Worm (Caenorhabditis elegans) whole organism, L2 larva: ENCODE measurements around the gene B0545.4.

ENCODE experiments used
- C34F6.9 ChIP-seq: fragments of 150-350 bp; optimal IDR thresholded peaks from 2 replicates; lab custom pipeline; 2014; ENCODE audit warnings: missing biosample characterization, missing genetic modification characterization
- F13H6.1 ChIP-seq: sonication (generic microtip); optimal IDR thresholded peaks from 2 replicates; lab custom pipeline; 2016; ENCODE audit warnings: missing genetic modification characterization, missing compliant biosample characterization
- R02D3.7 ChIP-seq: fragments of 150-350 bp; optimal IDR thresholded peaks from 2 replicates; lab custom pipeline; 2014; ENCODE audit warnings: missing biosample characterization, missing genetic modification characterization
- Y55F3AM.14 ChIP-seq: fragments of 200-800 bp; sonication (Bioruptor generic); optimal IDR thresholded peaks from 2 replicates; lab custom pipeline; 2018; ENCODE audit warnings: mild to moderate bottlenecking, missing genetic modification characterization, missing compliant biosample characterization
- ZK546.5 ChIP-seq: sonication (generic microtip); optimal IDR thresholded peaks from 2 replicates; lab custom pipeline; 2017; ENCODE audit warnings: missing biosample characterization, missing genetic modification characterization
- alr-1 ChIP-seq: fragments of 150-350 bp; optimal IDR thresholded peaks from 2 replicates; lab custom pipeline; 2014; ENCODE audit warnings: missing biosample characterization, missing genetic modification characterization
- aly-2 ChIP-seq: fragments of 150-350 bp; optimal IDR thresholded peaks from 2 replicates; lab custom pipeline; 2014; ENCODE audit warnings: missing biosample characterization, missing genetic modification characterization
- ama-1 ChIP-seq: fragments of 150-350 bp; optimal IDR thresholded peaks from 2 replicates; lab custom pipeline; 2018; ENCODE audit warnings: inconsistent platforms
- blmp-1 ChIP-seq: sonication (generic microtip); optimal IDR thresholded peaks from 2 replicates; lab custom pipeline; 2017; ENCODE audit warnings: missing genetic modification characterization, mild to moderate bottlenecking, missing compliant biosample characterization, antibody characterized with exemption, moderate library complexity; ENCODE audit not compliant: insufficient read depth
- ceh-16 ChIP-seq: fragments of 150-350 bp; optimal IDR thresholded peaks from 2 replicates; lab custom pipeline; 2014; ENCODE audit warnings: missing biosample characterization, missing genetic modification characterization
- ceh-82 ChIP-seq: fragments of 150-350 bp; optimal IDR thresholded peaks from 2 replicates; lab custom pipeline; 2014; ENCODE audit warnings: missing biosample characterization, missing genetic modification characterization
- crh-2 ChIP-seq: sonication (generic microtip); optimal IDR thresholded peaks from 2 replicates; lab custom pipeline; 2017; ENCODE audit warnings: missing biosample characterization, missing genetic modification characterization
- dmd-4 ChIP-seq: sonication (generic microtip); optimal IDR thresholded peaks from 2 replicates; lab custom pipeline; 2017; ENCODE audit warnings: missing biosample characterization, missing genetic modification characterization
- egl-27 ChIP-seq: sonication (generic microtip); optimal IDR thresholded peaks from 3 replicates; lab custom pipeline; 2017; ENCODE audit warnings: missing biosample characterization, missing genetic modification reagents, missing genetic modification characterization
- elt-1 ChIP-seq: fragments of 150-350 bp; optimal IDR thresholded peaks from 2 replicates; lab custom pipeline; 2014; ENCODE audit warnings: missing biosample characterization, missing genetic modification characterization
- elt-3 ChIP-seq: sonication (generic microtip); optimal IDR thresholded peaks from 2 replicates; lab custom pipeline; 2017; ENCODE audit warnings: missing biosample characterization, missing genetic modification characterization
- fos-1 ChIP-seq: fragments of 150-350 bp; optimal IDR thresholded peaks from 2 replicates; lab custom pipeline; 2014; ENCODE audit warnings: missing biosample characterization, missing genetic modification characterization
- gmeb-1 ChIP-seq: fragments of 150-350 bp; optimal IDR thresholded peaks from 2 replicates; lab custom pipeline; 2014; ENCODE audit warnings: missing biosample characterization, missing genetic modification characterization
- lin-11 ChIP-seq: fragments of 150-350 bp; sonication (generic microtip); optimal IDR thresholded peaks from 2 replicates; lab custom pipeline; 2014; ENCODE audit warnings: missing biosample characterization, missing genetic modification characterization, inconsistent platforms, mixed read lengths
- lin-13 ChIP-seq: fragments of 150-350 bp; optimal IDR thresholded peaks from 2 replicates; lab custom pipeline; 2014; ENCODE audit warnings: missing biosample characterization, missing genetic modification reagents, missing genetic modification characterization
- lin-39 ChIP-seq: fragments of 150-350 bp; optimal IDR thresholded peaks from 2 replicates; lab custom pipeline; 2014; ENCODE audit warnings: missing biosample characterization, missing genetic modification reagents, missing genetic modification characterization
- lsy-2 ChIP-seq, 2 experiments: fragments of 150-350 bp in 1 of 2; sonication (generic microtip) in 1 of 2; optimal IDR thresholded peaks; 2 replicates each; lab custom pipeline; 2014 to 2017; ENCODE audit warnings: missing biosample characterization in 2 of 2, missing genetic modification characterization in 2 of 2
- mab-5 ChIP-seq: fragments of 150-350 bp; optimal IDR thresholded peaks from 2 replicates; lab custom pipeline; 2014; ENCODE audit warnings: missing biosample characterization, missing genetic modification characterization
- mbf-1 ChIP-seq: sonication (generic microtip); optimal IDR thresholded peaks from 2 replicates; lab custom pipeline; 2017; ENCODE audit warnings: missing biosample characterization, missing genetic modification characterization
- mdl-1 ChIP-seq, 2 experiments: fragments of 150-350 bp in 1 of 2; sonication (generic microtip) in 1 of 2; optimal IDR thresholded peaks; 2 replicates each; lab custom pipeline; 2017; ENCODE audit warnings: missing biosample characterization in 2 of 2, missing genetic modification characterization in 2 of 2
- nhr-10 ChIP-seq: sonication (generic microtip); optimal IDR thresholded peaks from 2 replicates; lab custom pipeline; 2017; ENCODE audit warnings: missing biosample characterization, missing genetic modification characterization
- nhr-11 ChIP-seq: fragments of 150-350 bp; optimal IDR thresholded peaks from 2 replicates; lab custom pipeline; 2014; ENCODE audit warnings: missing biosample characterization, missing genetic modification characterization
- nhr-12 ChIP-seq: fragments of 150-350 bp; optimal IDR thresholded peaks from 2 replicates; lab custom pipeline; 2014; ENCODE audit warnings: missing biosample characterization, missing genetic modification characterization
- nhr-129 ChIP-seq: fragments of 150-350 bp; optimal IDR thresholded peaks from 2 replicates; lab custom pipeline; 2014; ENCODE audit warnings: missing biosample characterization, missing genetic modification characterization
- nhr-21 ChIP-seq: fragments of 150-350 bp; optimal IDR thresholded peaks from 2 replicates; lab custom pipeline; 2014; ENCODE audit warnings: missing biosample characterization, missing genetic modification characterization
- nhr-23 ChIP-seq: fragments of 150-350 bp; optimal IDR thresholded peaks from 2 replicates; lab custom pipeline; 2014; ENCODE audit warnings: missing biosample characterization, missing genetic modification reagents, missing genetic modification characterization
- nhr-237 ChIP-seq: fragments of 150-350 bp; optimal IDR thresholded peaks from 2 replicates; lab custom pipeline; 2014; ENCODE audit warnings: missing biosample characterization, missing genetic modification characterization
- nhr-25 ChIP-seq: fragments of 150-350 bp; sonication (generic microtip); optimal IDR thresholded peaks from 3 replicates; lab custom pipeline; 2014; ENCODE audit warnings: missing biosample characterization, missing genetic modification characterization
- nhr-6 ChIP-seq: fragments of 150-350 bp; optimal IDR thresholded peaks from 2 replicates; lab custom pipeline; 2014; ENCODE audit warnings: missing biosample characterization, missing genetic modification characterization
- nhr-77 ChIP-seq: fragments of 150-350 bp; optimal IDR thresholded peaks from 2 replicates; lab custom pipeline; 2014; ENCODE audit warnings: missing biosample characterization, missing genetic modification characterization
- peb-1 ChIP-seq: fragments of 150-350 bp; optimal IDR thresholded peaks from 2 replicates; lab custom pipeline; 2014; ENCODE audit warnings: missing biosample characterization, missing genetic modification characterization
- sem-4 ChIP-seq: fragments of 150-350 bp; optimal IDR thresholded peaks from 2 replicates; lab custom pipeline; 2014; ENCODE audit warnings: missing biosample characterization, missing genetic modification reagents, missing genetic modification characterization
- skn-1 ChIP-seq: sonication (generic microtip); optimal IDR thresholded peaks from 2 replicates; lab custom pipeline; 2017; ENCODE audit warnings: missing biosample characterization, missing genetic modification characterization
- sma-3 ChIP-seq: sonication (generic microtip); optimal IDR thresholded peaks from 2 replicates; lab custom pipeline; 2016; ENCODE audit warnings: missing genetic modification reagents, missing genetic modification characterization, missing compliant biosample characterization
- sma-9 ChIP-seq, 2 experiments: fragments of 150-350 bp in 1 of 2; sonication (generic microtip) in 1 of 2; optimal IDR thresholded peaks; 2 replicates each; lab custom pipeline; 2014 to 2016; ENCODE audit warnings: missing genetic modification characterization in 2 of 2, mild to moderate bottlenecking in 1 of 2, missing biosample characterization in 1 of 2, missing compliant biosample characterization in 1 of 2, missing genetic modification reagents in 1 of 2, moderate library complexity in 1 of 2
- snpc-4 ChIP-seq: fragments of 150-350 bp; optimal IDR thresholded peaks from 2 replicates; lab custom pipeline; 2014; ENCODE audit warnings: missing biosample characterization, missing genetic modification characterization
- unc-39 ChIP-seq: fragments of 150-350 bp; optimal IDR thresholded peaks from 2 replicates; lab custom pipeline; 2014; ENCODE audit warnings: missing biosample characterization, missing genetic modification characterization
- unc-55 ChIP-seq: fragments of 150-350 bp; sonication (generic microtip); optimal IDR thresholded peaks from 3 replicates; lab custom pipeline; 2014; ENCODE audit warnings: missing biosample characterization, missing genetic modification reagents, missing genetic modification characterization
- unc-62 ChIP-seq: fragments of 150-350 bp; optimal IDR thresholded peaks from 2 replicates; lab custom pipeline; 2014; ENCODE audit warnings: missing biosample characterization, missing genetic modification reagents, missing genetic modification characterization
- zag-1 ChIP-seq: fragments of 150-350 bp; optimal IDR thresholded peaks from 2 replicates; lab custom pipeline; 2014; ENCODE audit warnings: missing biosample characterization, missing genetic modification characterization
- ztf-1 ChIP-seq: fragments of 200-800 bp; sonication (Bioruptor generic); conservative IDR thresholded peaks from 2 replicates; pipeline ENCODE4 v1.3.6; 2022; ENCODE audit warnings: missing genetic modification characterization, missing compliant biosample characterization
- ztf-11 ChIP-seq: sonication (generic microtip); optimal IDR thresholded peaks from 2 replicates; lab custom pipeline; 2017; ENCODE audit warnings: missing biosample characterization, missing genetic modification characterization
- ztf-4 ChIP-seq: fragments of 150-350 bp; optimal IDR thresholded peaks from 2 replicates; lab custom pipeline; 2014; ENCODE audit warnings: missing biosample characterization, missing genetic modification characterization

The B0545.4 gene

ce11 chrIV:128525-128924 is 19.3 kb upstream of the B0545.4 start:
- no peak for TF ChIP-seq elt-3 (tag; lab: Kevin White, UChicago)
- TF ChIP-seq mdl-1 (tag; optimal IDR thresholded peaks at IDR 0.05; lab: Kevin White, UChicago): no peak
- no peak for TF ChIP-seq alr-1 (tag; lab: Kevin White, UChicago)
- no peak for TF ChIP-seq aly-2 (tag; lab: Kevin White, UChicago)
- no peak for TF ChIP-seq ama-1 (lab: Kevin White, UChicago)
- no peak for TF ChIP-seq snpc-4 (tag; lab: Kevin White, UChicago)
- TF ChIP-seq mbf-1 (tag; lab: Kevin White, UChicago): no peak
- TF ChIP-seq nhr-23 (tag; lab: Kevin White, UChicago): no peak
- TF ChIP-seq ceh-16: no peak
- no peak for TF ChIP-seq crh-2 (tag; lab: Kevin White, UChicago)
- no peak for TF ChIP-seq unc-39 (tag; lab: Kevin White, UChicago)
- TF ChIP-seq fos-1 (tag; lab: Kevin White, UChicago): no peak
- TF ChIP-seq gmeb-1: no peak
- no peak for TF ChIP-seq dmd-4
- no peak for TF ChIP-seq nhr-11 (tag; lab: Kevin White, UChicago)
- no peak for TF ChIP-seq nhr-77 (tag; lab: Kevin White, UChicago)
- TF ChIP-seq Y55F3AM.14 (GFP tag; lab: Kevin White, UChicago): no peak
- no peak for TF ChIP-seq unc-62 (GFP tag; lab: Kevin White, UChicago)

ce11 chrIV:125881-126781 is 16.9 kb upstream of the B0545.4 start, which contains the start of the genes grld-1 and cox-6C:
Gene grld-1, minus strand, starts transcription at chrIV:125931.
Gene cox-6C, plus strand, starts transcription at chrIV:126731.
- TF ChIP-seq nhr-129 (peak; percentile 58), nhr-6 (peak; percentile 5), ZK546.5 (tag; lab: Kevin White, UChicago) (no peak), dmd-4 (no peak), mbf-1 (tag; lab: Kevin White, UChicago) (no peak), skn-1 (tag; lab: Kevin White, UChicago) (no peak), peb-1 (no peak), lsy-2 (tag; optimal IDR thresholded peaks at IDR 0.05; lab: Kevin White, UChicago) (peak; percentile 86 to 97), nhr-23 (tag; lab: Kevin White, UChicago) (no peak), gmeb-1 (peak; percentile 53), elt-1 (no peak), blmp-1 (tag; lab: Kevin White, UChicago) (no peak), egl-27 (tag; lab: Kevin White, UChicago) (peak; percentile 1), nhr-12 (tag; lab: Kevin White, UChicago) (no peak), sma-3 (GFP tag; lab: Kevin White, UChicago) (peak; percentile 51), Y55F3AM.14 (GFP tag; lab: Kevin White, UChicago) (no peak), snpc-4 (tag; lab: Kevin White, UChicago) (no peak), nhr-77 (tag; lab: Kevin White, UChicago) (no peak), F13H6.1 (tag; lab: Kevin White, UChicago) (peak; percentile 64), ztf-11 (tag; lab: Kevin White, UChicago) (no peak), lin-13 (peak; percentile 71), nhr-10 (tag; lab: Kevin White, UChicago) (no peak), lin-11 (tag; lab: Kevin White, UChicago) (peak; percentile 25), ztf-4 (no peak), elt-3 (tag; lab: Kevin White, UChicago) (no peak), nhr-11 (tag; lab: Kevin White, UChicago) (no peak), zag-1 (tag; lab: Kevin White, UChicago) (peak; percentile 19), mdl-1 (tag; optimal IDR thresholded peaks at IDR 0.05; lab: Kevin White, UChicago) (peak in 1 of 2 experiments; percentile 14), sma-9 (GFP tag; optimal IDR thresholded peaks at IDR 0.05; lab: Kevin White, UChicago) (peak; percentile 25), sma-9 (tag; optimal IDR thresholded peaks at IDR 0.05; lab: Kevin White, UChicago) (no peak), lin-39 (tag; lab: Kevin White, UChicago) (no peak), nhr-237 (tag; lab: Kevin White, UChicago) (no peak), ceh-16 (no peak), ceh-82 (tag; lab: Kevin White, UChicago) (no peak), R02D3.7 (tag; lab: Kevin White, UChicago) (no peak), unc-39 (tag; lab: Kevin White, UChicago) (no peak), nhr-25 (tag; lab: Kevin White, UChicago) (no peak), aly-2 (tag; lab: Kevin White, UChicago) (no peak), crh-2 (tag; lab: Kevin White, UChicago) (peak; percentile 53), C34F6.9 (tag; lab: Kevin White, UChicago) (peak; percentile 67), sem-4 (tag; lab: Kevin White, UChicago) (no peak), ztf-1 (GFP tag; lab: Robert Waterston, UW) (no peak), nhr-21 (peak; percentile 9), alr-1 (tag; lab: Kevin White, UChicago) (no peak), mab-5 (tag; lab: Kevin White, UChicago) (no peak), fos-1 (tag; lab: Kevin White, UChicago) (peak; percentile 34), unc-55 (GFP tag; lab: Kevin White, UChicago) (peak; percentile 78), ama-1 (lab: Kevin White, UChicago) (no peak)
